Worm (Caenorhabditis elegans) whole organism, L2 larva: ENCODE results near the gene F34D10.4.

Experiments
- C34F6.9 ChIP-seq: fragments of 150-350 bp; optimal IDR thresholded peaks from 2 replicates; lab custom pipeline; 2014; ENCODE audit warnings: missing biosample characterization, missing genetic modification characterization
- F13H6.1 ChIP-seq: sonication (generic microtip); optimal IDR thresholded peaks from 2 replicates; lab custom pipeline; 2016; ENCODE audit warnings: missing genetic modification characterization, missing compliant biosample characterization
- ZK546.5 ChIP-seq: sonication (generic microtip); optimal IDR thresholded peaks from 2 replicates; lab custom pipeline; 2017; ENCODE audit warnings: missing biosample characterization, missing genetic modification characterization
- aly-2 ChIP-seq: fragments of 150-350 bp; optimal IDR thresholded peaks from 2 replicates; lab custom pipeline; 2014; ENCODE audit warnings: missing biosample characterization, missing genetic modification characterization
- ama-1 ChIP-seq: fragments of 150-350 bp; optimal IDR thresholded peaks from 2 replicates; lab custom pipeline; 2018; ENCODE audit warnings: inconsistent platforms
- ceh-16 ChIP-seq: fragments of 150-350 bp; optimal IDR thresholded peaks from 2 replicates; lab custom pipeline; 2014; ENCODE audit warnings: missing biosample characterization, missing genetic modification characterization
- crh-2 ChIP-seq: sonication (generic microtip); optimal IDR thresholded peaks from 2 replicates; lab custom pipeline; 2017; ENCODE audit warnings: missing biosample characterization, missing genetic modification characterization
- dmd-4 ChIP-seq: sonication (generic microtip); optimal IDR thresholded peaks from 2 replicates; lab custom pipeline; 2017; ENCODE audit warnings: missing biosample characterization, missing genetic modification characterization
- egl-27 ChIP-seq: sonication (generic microtip); optimal IDR thresholded peaks from 3 replicates; lab custom pipeline; 2017; ENCODE audit warnings: missing biosample characterization, missing genetic modification reagents, missing genetic modification characterization
- elt-1 ChIP-seq: fragments of 150-350 bp; optimal IDR thresholded peaks from 2 replicates; lab custom pipeline; 2014; ENCODE audit warnings: missing biosample characterization, missing genetic modification characterization
- elt-3 ChIP-seq: sonication (generic microtip); optimal IDR thresholded peaks from 2 replicates; lab custom pipeline; 2017; ENCODE audit warnings: missing biosample characterization, missing genetic modification characterization
- fos-1 ChIP-seq: fragments of 150-350 bp; optimal IDR thresholded peaks from 2 replicates; lab custom pipeline; 2014; ENCODE audit warnings: missing biosample characterization, missing genetic modification characterization
- gmeb-1 ChIP-seq: fragments of 150-350 bp; optimal IDR thresholded peaks from 2 replicates; lab custom pipeline; 2014; ENCODE audit warnings: missing biosample characterization, missing genetic modification characterization
- lin-11 ChIP-seq: fragments of 150-350 bp; sonication (generic microtip); optimal IDR thresholded peaks from 2 replicates; lab custom pipeline; 2014; ENCODE audit warnings: missing biosample characterization, missing genetic modification characterization, inconsistent platforms, mixed read lengths
- lin-13 ChIP-seq: fragments of 150-350 bp; optimal IDR thresholded peaks from 2 replicates; lab custom pipeline; 2014; ENCODE audit warnings: missing biosample characterization, missing genetic modification reagents, missing genetic modification characterization
- lsy-2 ChIP-seq, 2 experiments: fragments of 150-350 bp in 1 of 2; sonication (generic microtip) in 1 of 2; optimal IDR thresholded peaks; 2 replicates each; lab custom pipeline; 2014 to 2017; ENCODE audit warnings: missing biosample characterization in 2 of 2, missing genetic modification characterization in 2 of 2
- mab-5 ChIP-seq: fragments of 150-350 bp; optimal IDR thresholded peaks from 2 replicates; lab custom pipeline; 2014; ENCODE audit warnings: missing biosample characterization, missing genetic modification characterization
- mbf-1 ChIP-seq: sonication (generic microtip); optimal IDR thresholded peaks from 2 replicates; lab custom pipeline; 2017; ENCODE audit warnings: missing biosample characterization, missing genetic modification characterization
- mdl-1 ChIP-seq, 2 experiments: fragments of 150-350 bp in 1 of 2; sonication (generic microtip) in 1 of 2; optimal IDR thresholded peaks; 2 replicates each; lab custom pipeline; 2017; ENCODE audit warnings: missing biosample characterization in 2 of 2, missing genetic modification characterization in 2 of 2
- nhr-129 ChIP-seq: fragments of 150-350 bp; optimal IDR thresholded peaks from 2 replicates; lab custom pipeline; 2014; ENCODE audit warnings: missing biosample characterization, missing genetic modification characterization
- nhr-237 ChIP-seq: fragments of 150-350 bp; optimal IDR thresholded peaks from 2 replicates; lab custom pipeline; 2014; ENCODE audit warnings: missing biosample characterization, missing genetic modification characterization
- nhr-6 ChIP-seq: fragments of 150-350 bp; optimal IDR thresholded peaks from 2 replicates; lab custom pipeline; 2014; ENCODE audit warnings: missing biosample characterization, missing genetic modification characterization
- nhr-77 ChIP-seq: fragments of 150-350 bp; optimal IDR thresholded peaks from 2 replicates; lab custom pipeline; 2014; ENCODE audit warnings: missing biosample characterization, missing genetic modification characterization
- peb-1 ChIP-seq: fragments of 150-350 bp; optimal IDR thresholded peaks from 2 replicates; lab custom pipeline; 2014; ENCODE audit warnings: missing biosample characterization, missing genetic modification characterization
- sem-4 ChIP-seq: fragments of 150-350 bp; optimal IDR thresholded peaks from 2 replicates; lab custom pipeline; 2014; ENCODE audit warnings: missing biosample characterization, missing genetic modification reagents, missing genetic modification characterization
- sma-3 ChIP-seq: sonication (generic microtip); optimal IDR thresholded peaks from 2 replicates; lab custom pipeline; 2016; ENCODE audit warnings: missing genetic modification reagents, missing genetic modification characterization, missing compliant biosample characterization
- sma-9 ChIP-seq, 2 experiments: fragments of 150-350 bp in 1 of 2; sonication (generic microtip) in 1 of 2; optimal IDR thresholded peaks; 2 replicates each; lab custom pipeline; 2014 to 2016; ENCODE audit warnings: missing genetic modification characterization in 2 of 2, mild to moderate bottlenecking in 1 of 2, missing biosample characterization in 1 of 2, missing compliant biosample characterization in 1 of 2, missing genetic modification reagents in 1 of 2, moderate library complexity in 1 of 2
- snpc-4 ChIP-seq: fragments of 150-350 bp; optimal IDR thresholded peaks from 2 replicates; lab custom pipeline; 2014; ENCODE audit warnings: missing biosample characterization, missing genetic modification characterization
- unc-55 ChIP-seq: fragments of 150-350 bp; sonication (generic microtip); optimal IDR thresholded peaks from 3 replicates; lab custom pipeline; 2014; ENCODE audit warnings: missing biosample characterization, missing genetic modification reagents, missing genetic modification characterization
- zag-1 ChIP-seq: fragments of 150-350 bp; optimal IDR thresholded peaks from 2 replicates; lab custom pipeline; 2014; ENCODE audit warnings: missing biosample characterization, missing genetic modification characterization
- ztf-1 ChIP-seq: fragments of 200-800 bp; sonication (Bioruptor generic); conservative IDR thresholded peaks from 2 replicates; pipeline ENCODE4 v1.3.6; 2022; ENCODE audit warnings: missing genetic modification characterization, missing compliant biosample characterization
- ztf-4 ChIP-seq: fragments of 150-350 bp; optimal IDR thresholded peaks from 2 replicates; lab custom pipeline; 2014; ENCODE audit warnings: missing biosample characterization, missing genetic modification characterization

The F34D10.4 gene

DNA sequence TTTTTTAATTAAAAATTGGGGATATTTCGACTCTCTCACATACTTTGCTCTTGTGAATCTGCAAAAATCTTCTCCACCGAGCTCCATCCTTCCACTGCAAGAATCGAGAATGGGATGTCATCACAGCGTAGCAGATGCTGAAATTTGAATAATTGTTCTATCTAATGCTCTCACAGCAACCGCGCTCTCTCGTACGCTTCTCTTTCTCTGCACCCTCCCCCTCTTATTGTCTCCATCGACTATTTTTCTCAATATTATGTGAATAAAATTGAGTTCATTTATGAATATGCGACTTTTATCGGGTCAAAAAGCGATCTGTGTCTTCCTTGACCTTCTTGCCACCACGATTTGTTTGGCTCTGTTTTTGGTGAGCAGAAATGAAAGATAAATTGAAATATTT lies 2.4 kb upstream of the F34D10.4 start, which contains the start of gene F34D10.3:
F34D10.3 (plus strand) TSS at position 249 of the 400 bp plus-strand sequence.
- TF ChIP-seq ztf-4 (tag; lab: Kevin White, UChicago) = no peak
- TF ChIP-seq unc-55 (GFP tag; lab: Kevin White, UChicago) = peak; percentile 53
- peak; percentile 30 for TF ChIP-seq C34F6.9 (tag; lab: Kevin White, UChicago)
- peak in 1 of 2 experiments; percentile 3 for TF ChIP-seq lsy-2 (tag; optimal IDR thresholded peaks at IDR 0.05; lab: Kevin White, UChicago)
- TF ChIP-seq nhr-237 (tag; lab: Kevin White, UChicago) = no peak
- TF ChIP-seq nhr-129 (tag; lab: Kevin White, UChicago) = peak; percentile 16
- no peak for TF ChIP-seq ceh-16 (tag; lab: Kevin White, UChicago)
- no peak for TF ChIP-seq zag-1 (tag; lab: Kevin White, UChicago)

DNA sequence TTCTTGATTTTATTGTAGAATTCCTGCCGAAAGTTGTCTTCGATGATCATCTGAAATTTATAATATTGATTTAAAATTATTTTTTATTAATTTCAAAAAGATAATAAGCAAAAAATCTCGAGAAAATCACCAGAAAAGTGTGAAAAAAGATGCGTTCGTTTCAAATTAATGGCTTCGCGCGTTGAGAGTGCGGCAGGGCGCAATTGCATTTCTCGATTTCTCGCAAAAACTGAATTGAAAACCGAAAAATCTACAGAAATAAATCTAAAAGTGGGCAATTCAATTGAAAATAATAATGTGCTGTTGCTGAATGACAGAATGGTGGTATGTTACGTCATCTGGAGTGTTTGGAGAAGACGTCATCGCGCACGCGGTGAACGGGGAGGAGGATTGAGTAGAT lies 1.4 kb upstream of the F34D10.4 start, which contains the start of gene evl-18:
evl-18 (minus strand) TSS at position 50 of the 400 bp plus-strand sequence.
- TF ChIP-seq C34F6.9 (tag; lab: Kevin White, UChicago) (peak; percentile 49), nhr-129 (tag; lab: Kevin White, UChicago) (peak; percentile 9), dmd-4 (tag; lab: Kevin White, UChicago) (no peak), lsy-2 (tag; optimal IDR thresholded peaks at IDR 0.05; lab: Kevin White, UChicago) (peak in 1 of 2 experiments; percentile 30), lin-13 (no peak), gmeb-1 (tag; lab: Kevin White, UChicago) (peak; percentile 38), unc-55 (GFP tag; lab: Kevin White, UChicago) (peak; percentile 43)

DNA sequence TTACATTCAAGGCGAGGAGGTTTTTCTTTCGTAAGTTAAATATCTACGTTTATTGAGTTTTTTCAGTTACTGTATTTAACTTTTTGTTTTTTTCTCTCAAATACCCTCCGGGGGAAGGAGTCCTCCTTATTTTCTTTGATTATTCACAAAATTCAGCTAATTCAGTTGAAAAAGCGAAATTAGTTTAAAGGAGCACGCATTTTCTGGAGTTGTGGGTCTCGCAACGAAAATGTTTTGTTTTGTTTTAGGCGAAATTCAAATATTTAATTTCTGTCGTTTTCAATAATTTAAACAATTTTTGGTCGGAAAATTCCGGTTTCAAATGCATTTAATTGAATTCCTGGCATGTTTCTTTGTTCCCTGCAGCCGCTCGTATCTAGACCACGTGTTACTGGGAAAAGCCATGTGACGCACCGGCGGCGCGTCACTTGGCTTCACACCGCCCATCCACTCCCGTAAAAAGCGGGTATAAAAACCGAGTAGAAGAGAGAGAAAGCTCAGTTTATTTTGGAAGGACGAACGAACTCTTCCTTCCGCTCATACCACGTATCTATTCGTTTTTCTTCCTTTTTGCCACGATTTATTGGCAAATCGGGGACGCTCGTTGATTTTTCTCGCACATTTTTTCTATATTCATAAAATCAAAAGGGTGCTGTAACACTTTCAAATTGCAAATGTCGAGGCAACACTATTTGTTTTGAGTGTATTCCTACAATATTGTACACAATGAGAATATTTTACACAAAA lies 720 bp upstream of the F34D10.4 start:
- TF ChIP-seq C34F6.9 (tag; lab: Kevin White, UChicago) (peak; percentile 20), lsy-2 (tag; optimal IDR thresholded peaks at IDR 0.05; lab: Kevin White, UChicago) (peak in 1 of 2 experiments; percentile 21), snpc-4 (no peak), nhr-129 (tag; lab: Kevin White, UChicago) (peak; percentile 20), lin-13 (no peak), fos-1 (tag; lab: Kevin White, UChicago) (no peak), sem-4 (tag; lab: Kevin White, UChicago) (no peak), lin-11 (tag; lab: Kevin White, UChicago) (no peak), nhr-237 (tag; lab: Kevin White, UChicago) (no peak), elt-1 (tag; lab: Kevin White, UChicago) (no peak), dmd-4 (tag; lab: Kevin White, UChicago) (no peak), mab-5 (tag; lab: Kevin White, UChicago) (no peak), ama-1 (peak; percentile 80), crh-2 (tag; lab: Kevin White, UChicago) (no peak), gmeb-1 (tag; lab: Kevin White, UChicago) (no peak), aly-2 (no peak), peb-1 (tag; lab: Kevin White, UChicago) (no peak), nhr-6 (no peak), elt-3 (tag; lab: Kevin White, UChicago) (no peak)

DNA sequence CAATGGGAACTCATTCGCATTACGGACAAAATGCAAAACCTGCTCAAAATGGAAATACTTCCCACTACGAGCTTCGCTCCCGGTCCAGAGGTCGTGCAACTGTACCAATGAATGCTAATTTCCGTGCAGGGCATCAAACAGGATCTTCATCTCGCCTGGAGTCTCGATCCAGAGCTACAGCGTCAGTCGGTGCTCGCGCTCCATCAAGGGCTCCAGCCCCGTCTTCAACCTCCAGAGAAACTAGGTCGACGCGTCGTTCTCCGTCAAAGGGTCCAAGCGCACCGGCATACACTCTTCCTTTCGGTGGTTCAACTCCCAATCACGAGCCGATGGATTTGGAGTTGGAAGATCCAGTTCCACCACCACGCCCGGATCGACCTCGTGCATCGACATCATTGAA lies 1.3 kb downstream of the F34D10.4 start:
- TF ChIP-seq elt-1 (tag; lab: Kevin White, UChicago) (no peak), sma-3 (GFP tag; lab: Kevin White, UChicago) (no peak), mbf-1 (tag; lab: Kevin White, UChicago) (no peak), F13H6.1 (tag; lab: Kevin White, UChicago) (no peak), mdl-1 (tag; optimal IDR thresholded peaks at IDR 0.05; lab: Kevin White, UChicago) (no peak), fos-1 (tag; lab: Kevin White, UChicago) (no peak)

DNA sequence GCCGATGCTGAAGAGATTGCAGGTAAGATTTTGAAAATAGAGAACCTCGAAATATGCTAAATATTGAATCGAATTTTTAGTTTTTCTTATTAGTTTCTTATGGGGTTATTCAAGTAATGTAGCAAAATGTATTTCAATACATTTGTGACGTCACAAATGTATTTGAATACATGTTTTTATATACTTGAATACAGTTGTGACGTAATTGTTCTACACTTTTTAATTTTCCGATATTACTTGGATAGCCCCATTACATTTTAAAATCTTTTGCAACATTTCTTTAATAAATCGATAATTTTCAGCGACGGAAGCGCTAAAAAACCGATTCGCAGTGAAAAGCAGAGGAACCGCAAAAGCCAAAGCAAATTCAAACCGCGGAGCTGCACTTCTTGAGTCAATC lies 1.9 kb downstream of the F34D10.4 start:
- TF ChIP-seq lin-13 (no peak), sma-9 (GFP tag; optimal IDR thresholded peaks at IDR 0.05; lab: Kevin White, UChicago) (no peak), sma-9 (tag; optimal IDR thresholded peaks at IDR 0.05; lab: Kevin White, UChicago) (no peak), lin-11 (tag; lab: Kevin White, UChicago) (no peak), elt-1 (tag; lab: Kevin White, UChicago) (no peak), mdl-1 (tag; optimal IDR thresholded peaks at IDR 0.05; lab: Kevin White, UChicago) (no peak)
- TF ChIP-seq, all 48 proteins: peak for 0

ce11 chrIII:3742090-3742489 lies 5.7 kb downstream of the F34D10.4 start:
- no peak for TF ChIP-seq ztf-4 (tag; lab: Kevin White, UChicago)
- no peak for TF ChIP-seq fos-1 (tag; lab: Kevin White, UChicago)
- no peak for TF ChIP-seq mab-5 (tag; lab: Kevin White, UChicago)
- TF ChIP-seq egl-27 = no peak
- no peak for TF ChIP-seq sma-9 (GFP tag; optimal IDR thresholded peaks at IDR 0.05; lab: Kevin White, UChicago)
- no peak for TF ChIP-seq sma-9 (tag; optimal IDR thresholded peaks at IDR 0.05; lab: Kevin White, UChicago)
- TF ChIP-seq ZK546.5 (tag; lab: Kevin White, UChicago) = no peak
- no peak for TF ChIP-seq nhr-77
- TF ChIP-seq ztf-1 (GFP tag; lab: Robert Waterston, UW) = no peak
- no peak for TF ChIP-seq nhr-237 (tag; lab: Kevin White, UChicago)
- TF ChIP-seq snpc-4 = no peak
